Worm (Caenorhabditis elegans) whole organism, L4 larva: Measurements from ENCODE around the gene H04D03.2.
"Not testable (repeated sequence)": the region's sequence is repeated elsewhere in the genome, so short reads cannot be mapped to it uniquely, and the experiment has no call there.

Experiments
- F37D6.2 ChIP-seq: sonication (generic microtip); optimal IDR thresholded peaks from 2 replicates; lab custom pipeline; 2016; ENCODE audit warnings: mild to moderate bottlenecking, missing genetic modification characterization, missing compliant biosample characterization
- F49E8.2 ChIP-seq: sonication (generic microtip); optimal IDR thresholded peaks from 2 replicates; lab custom pipeline; 2016; ENCODE audit warnings: missing compliant biosample characterization, mild to moderate bottlenecking, missing genetic modification characterization, borderline replicate concordance
- Y5F2A.4 ChIP-seq: fragments of 200-800 bp; sonication (Bioruptor generic); optimal IDR thresholded peaks from 2 replicates; lab custom pipeline; 2018; ENCODE audit warnings: mild to moderate bottlenecking, missing genetic modification characterization, missing compliant biosample characterization
- ZK337.2 ChIP-seq: fragments of 200-800 bp; sonication (Bioruptor generic); IDR thresholded peaks from 2 replicates; pipeline ENCODE4 v1.3.6; 2022; ENCODE audit warnings: missing genetic modification reagents, missing genetic modification characterization, missing compliant biosample characterization
- aly-2 ChIP-seq: sonication (generic microtip); optimal IDR thresholded peaks from 2 replicates; lab custom pipeline; 2018; ENCODE audit warnings: missing biosample characterization, missing genetic modification characterization
- arid-1 ChIP-seq: fragments of 200-800 bp; sonication (Bioruptor generic); conservative IDR thresholded peaks from 2 replicates; pipeline ENCODE4 v1.3.6; 2022; ENCODE audit warnings: missing genetic modification reagents, missing genetic modification characterization, missing compliant biosample characterization
- ceh-20 ChIP-seq: fragments of 200-800 bp; sonication (Bioruptor generic); IDR thresholded peaks from 2 replicates; pipeline ENCODE4 v1.3.6; 2022; ENCODE audit warnings: missing genetic modification reagents, missing genetic modification characterization, missing compliant biosample characterization
- ceh-28 ChIP-seq: fragments of 150-350 bp; optimal IDR thresholded peaks from 2 replicates; lab custom pipeline; 2014; ENCODE audit warnings: missing biosample characterization, missing genetic modification reagents, missing genetic modification characterization
- ceh-44 ChIP-seq: fragments of 200-800 bp; sonication (Bioruptor generic); IDR thresholded peaks from 2 replicates; pipeline ENCODE4 v1.3.6; 2022; ENCODE audit warnings: missing genetic modification reagents, missing genetic modification characterization, missing compliant biosample characterization
- ceh-82 ChIP-seq: sonication (generic microtip); optimal IDR thresholded peaks from 2 replicates; lab custom pipeline; 2017; ENCODE audit warnings: missing biosample characterization, missing genetic modification characterization
- ces-1 ChIP-seq: fragments of 150-350 bp; sonication (generic microtip); optimal IDR thresholded peaks from 4 replicates; lab custom pipeline; 2014; ENCODE audit warnings: missing biosample characterization, missing genetic modification reagents, missing genetic modification characterization
- cey-2 ChIP-seq: sonication (generic microtip); optimal IDR thresholded peaks from 3 replicates; lab custom pipeline; 2017; ENCODE audit warnings: missing genetic modification characterization, mild to moderate bottlenecking, missing compliant biosample characterization, antibody characterized with exemption, borderline replicate concordance; ENCODE audit not compliant: insufficient read depth
- ctbp-1 ChIP-seq: fragments of 200-800 bp; sonication (Bioruptor generic); IDR thresholded peaks from 2 replicates; pipeline ENCODE4 v1.3.6; 2022; ENCODE audit warnings: missing genetic modification reagents, missing genetic modification characterization, missing compliant biosample characterization
- daf-12 ChIP-seq: fragments of 150-350 bp; optimal IDR thresholded peaks from 2 replicates; lab custom pipeline; 2014; ENCODE audit warnings: missing biosample characterization, missing genetic modification reagents, missing genetic modification characterization
- daf-19 ChIP-seq: fragments of 200-800 bp; sonication (Bioruptor generic); conservative IDR thresholded peaks from 2 replicates; pipeline ENCODE4 v1.3.6; 2022; ENCODE audit warnings: missing genetic modification characterization, missing compliant biosample characterization
- dmd-6 ChIP-seq: fragments of 200-800 bp; sonication (Bioruptor generic); IDR thresholded peaks from 2 replicates; pipeline ENCODE4 v1.3.6; 2022; ENCODE audit warnings: missing genetic modification reagents, missing genetic modification characterization, missing compliant biosample characterization
- dve-1 ChIP-seq: sonication (generic microtip); optimal IDR thresholded peaks from 2 replicates; lab custom pipeline; 2017; ENCODE audit warnings: antibody characterized with exemption, mild to moderate bottlenecking, missing genetic modification characterization, missing compliant biosample characterization; ENCODE audit not compliant: insufficient read depth
- fkh-10 ChIP-seq: fragments of 150-350 bp; optimal IDR thresholded peaks from 2 replicates; lab custom pipeline; 2014; ENCODE audit warnings: missing biosample characterization, missing genetic modification reagents, missing genetic modification characterization
- fos-1 ChIP-seq: fragments of 150-350 bp; optimal IDR thresholded peaks from 2 replicates; lab custom pipeline; 2014; ENCODE audit warnings: missing biosample characterization, missing genetic modification characterization
- gei-8 ChIP-seq: fragments of 200-800 bp; sonication (Bioruptor generic); optimal IDR thresholded peaks from 2 replicates; lab custom pipeline; 2018; ENCODE audit warnings: mild to moderate bottlenecking, missing genetic modification characterization, missing compliant biosample characterization
- hlh-30 ChIP-seq: sonication (generic microtip); optimal IDR thresholded peaks from 2 replicates; lab custom pipeline; 2017; ENCODE audit warnings: antibody characterized with exemption, mild to moderate bottlenecking, missing genetic modification characterization, missing compliant biosample characterization; ENCODE audit not compliant: insufficient read depth
- jun-1 ChIP-seq: fragments of 150-350 bp; optimal IDR thresholded peaks from 2 replicates; lab custom pipeline; 2014; ENCODE audit warnings: missing biosample characterization, missing genetic modification reagents, missing genetic modification characterization
- lin-1 ChIP-seq: fragments of 200-800 bp; sonication (Bioruptor generic); IDR thresholded peaks from 2 replicates; pipeline ENCODE4 v1.3.6; 2022; ENCODE audit warnings: missing genetic modification reagents, missing genetic modification characterization, missing compliant biosample characterization
- lin-13 ChIP-seq: fragments of 150-350 bp; optimal IDR thresholded peaks from 2 replicates; lab custom pipeline; 2014; ENCODE audit warnings: missing biosample characterization, missing genetic modification reagents, missing genetic modification characterization
- lin-29 ChIP-seq: fragments of 200-800 bp; sonication (Bioruptor generic); IDR thresholded peaks from 2 replicates; pipeline ENCODE4 v1.3.6; 2022; ENCODE audit warnings: missing genetic modification reagents, missing genetic modification characterization, missing compliant biosample characterization
- lin-38 ChIP-seq: fragments of 200-800 bp; sonication (Bioruptor generic); IDR thresholded peaks from 2 replicates; pipeline ENCODE4 v1.3.6; 2022; ENCODE audit warnings: missing genetic modification reagents, missing genetic modification characterization, missing compliant biosample characterization
- lir-3 ChIP-seq: sonication (generic microtip); optimal IDR thresholded peaks from 2 replicates; lab custom pipeline; 2016; ENCODE audit warnings: mild to moderate bottlenecking, missing genetic modification characterization, missing compliant biosample characterization
- madf-9 ChIP-seq: fragments of 200-800 bp; sonication (Bioruptor generic); conservative IDR thresholded peaks from 2 replicates; pipeline ENCODE4 v1.3.6; 2022; ENCODE audit warnings: missing genetic modification reagents, missing genetic modification characterization, missing compliant biosample characterization
- mdl-1 ChIP-seq, 2 experiments: fragments of 150-350 bp in 1 of 2; sonication (generic microtip) in 1 of 2; optimal IDR thresholded peaks; 2 replicates each; lab custom pipeline; 2014 to 2017; ENCODE audit warnings: missing biosample characterization in 2 of 2, missing genetic modification characterization in 2 of 2
- mep-1 ChIP-seq: fragments of 150-350 bp; sonication (generic microtip); optimal IDR thresholded peaks from 3 replicates; lab custom pipeline; 2014; ENCODE audit warnings: missing biosample characterization, missing genetic modification characterization
- nhr-28 ChIP-seq: fragments of 150-350 bp; optimal IDR thresholded peaks from 2 replicates; lab custom pipeline; 2014; ENCODE audit warnings: missing biosample characterization, missing genetic modification characterization
- nhr-76 ChIP-seq: fragments of 150-350 bp; optimal IDR thresholded peaks from 2 replicates; lab custom pipeline; 2014; ENCODE audit warnings: missing biosample characterization, missing genetic modification characterization
- pqm-1 ChIP-seq: sonication (generic microtip); optimal IDR thresholded peaks from 2 replicates; lab custom pipeline; 2017; ENCODE audit warnings: missing biosample characterization, missing genetic modification characterization
- snpc-4 ChIP-seq: fragments of 150-350 bp; optimal IDR thresholded peaks from 2 replicates; lab custom pipeline; 2014; ENCODE audit warnings: missing biosample characterization, missing genetic modification characterization
- unc-130 ChIP-seq: sonication (generic microtip); optimal IDR thresholded peaks from 2 replicates; lab custom pipeline; 2016; ENCODE audit warnings: missing genetic modification reagents, missing genetic modification characterization, missing compliant biosample characterization
- unc-39 ChIP-seq: sonication (generic microtip); optimal IDR thresholded peaks from 2 replicates; lab custom pipeline; 2017; ENCODE audit warnings: missing biosample characterization, missing genetic modification characterization
- unc-62 ChIP-seq, 3 experiments: fragments of 150-350 bp in 1 of 3; sonication (generic microtip); optimal IDR thresholded peaks in 2 of 3; peaks in 1 of 3; 1 replicate in 1 of 3; 2 replicates in 2 of 3; lab custom pipeline; 2014 to 2017; ENCODE audit warnings: missing biosample characterization in 3 of 3, missing genetic modification characterization in 3 of 3, missing genetic modification reagents in 3 of 3, missing genotype in 1 of 3
- zip-11 ChIP-seq: fragments of 200-800 bp; sonication (Bioruptor generic); IDR thresholded peaks from 2 replicates; pipeline ENCODE4 v1.3.6; 2022; ENCODE audit warnings: missing genetic modification characterization, missing compliant biosample characterization

The H04D03.2 gene

ce11 chrIII:10460427-10461163 lies 18.4 kb upstream of the H04D03.2 start, which contains the start of gene ecps-1 (continued):
- TF ChIP-seq lin-29 (GFP tag; lab: Robert Waterston, UW), result no peak
- TF ChIP-seq aly-2 (tag; lab: Kevin White, UChicago), result no peak
- no peak for TF ChIP-seq gei-8
- TF ChIP-seq unc-39 (tag; lab: Kevin White, UChicago), result no peak
- no peak for TF ChIP-seq ceh-28
- TF ChIP-seq daf-12 (tag; lab: Kevin White, UChicago), result no peak
- TF ChIP-seq hlh-30 (tag; lab: Kevin White, UChicago), result no peak
- no peak for TF ChIP-seq cey-2 (tag; lab: Kevin White, UChicago)
- TF ChIP-seq ceh-20 (GFP tag; lab: Robert Waterston, UW), result peak; percentile 70; the same call in 1 of the 2 replicates

- TF ChIP-seq lin-1 (GFP tag; lab: Robert Waterston, UW), result no peak
- TF ChIP-seq jun-1 (tag; lab: Kevin White, UChicago), result no peak
- no peak for TF ChIP-seq cey-2 (tag; lab: Kevin White, UChicago)
- TF ChIP-seq fos-1, result no peak
- no peak for TF ChIP-seq nhr-28
Measured at ce11 chrIII:10451012-10451411, 8.8 kb upstream of the H04D03.2 start, which contains the start of gene H04D03.4. TSS of gene H04D03.4 (minus strand) at chrIII:10451112.

- no peak for TF ChIP-seq ctbp-1 (GFP tag; lab: Robert Waterston, UW)
- no peak for TF ChIP-seq ceh-82 (tag; lab: Kevin White, UChicago)
- TF ChIP-seq nhr-76 (tag; lab: Kevin White, UChicago), result no peak
- TF ChIP-seq daf-12 (tag; lab: Kevin White, UChicago), result no peak
- TF ChIP-seq Y5F2A.4, result no peak
- no peak for TF ChIP-seq snpc-4 (tag; lab: Kevin White, UChicago)
- no peak for TF ChIP-seq lin-38 (GFP tag; lab: Robert Waterston, UW)
- no peak for TF ChIP-seq daf-19 (GFP tag; lab: Robert Waterston, UW)
- TF ChIP-seq ceh-20 (GFP tag; lab: Robert Waterston, UW), result no peak
- no peak for TF ChIP-seq ZK337.2
- no peak for TF ChIP-seq unc-39 (tag; lab: Kevin White, UChicago)
- TF ChIP-seq pqm-1 (tag; lab: Kevin White, UChicago), result no peak
- TF ChIP-seq zip-11 (GFP tag; lab: Robert Waterston, UW), result no peak
- no peak for TF ChIP-seq dve-1 (tag; lab: Kevin White, UChicago)
- no peak for TF ChIP-seq gei-8
- TF ChIP-seq lir-3 (tag; lab: Kevin White, UChicago), result no peak
Measured at ce11 chrIII:10446730-10447129, 4.5 kb upstream of the H04D03.2 start, which contains the start of gene H04D03.7. TSS of gene H04D03.7 (minus strand) at chrIII:10446830.

- TF ChIP-seq mdl-1 (tag; optimal IDR thresholded peaks at IDR 0.05; lab: Kevin White, UChicago); nhr-76 (tag; lab: Kevin White, UChicago); aly-2 (tag; lab: Kevin White, UChicago): not testable (repeated sequence)
Measured at ce11 chrIII:10438780-10439179, 3.4 kb downstream of the H04D03.2 start, which contains the start of gene H04D03.6. TSS of gene H04D03.6 (minus strand) at chrIII:10438880.

DNA sequence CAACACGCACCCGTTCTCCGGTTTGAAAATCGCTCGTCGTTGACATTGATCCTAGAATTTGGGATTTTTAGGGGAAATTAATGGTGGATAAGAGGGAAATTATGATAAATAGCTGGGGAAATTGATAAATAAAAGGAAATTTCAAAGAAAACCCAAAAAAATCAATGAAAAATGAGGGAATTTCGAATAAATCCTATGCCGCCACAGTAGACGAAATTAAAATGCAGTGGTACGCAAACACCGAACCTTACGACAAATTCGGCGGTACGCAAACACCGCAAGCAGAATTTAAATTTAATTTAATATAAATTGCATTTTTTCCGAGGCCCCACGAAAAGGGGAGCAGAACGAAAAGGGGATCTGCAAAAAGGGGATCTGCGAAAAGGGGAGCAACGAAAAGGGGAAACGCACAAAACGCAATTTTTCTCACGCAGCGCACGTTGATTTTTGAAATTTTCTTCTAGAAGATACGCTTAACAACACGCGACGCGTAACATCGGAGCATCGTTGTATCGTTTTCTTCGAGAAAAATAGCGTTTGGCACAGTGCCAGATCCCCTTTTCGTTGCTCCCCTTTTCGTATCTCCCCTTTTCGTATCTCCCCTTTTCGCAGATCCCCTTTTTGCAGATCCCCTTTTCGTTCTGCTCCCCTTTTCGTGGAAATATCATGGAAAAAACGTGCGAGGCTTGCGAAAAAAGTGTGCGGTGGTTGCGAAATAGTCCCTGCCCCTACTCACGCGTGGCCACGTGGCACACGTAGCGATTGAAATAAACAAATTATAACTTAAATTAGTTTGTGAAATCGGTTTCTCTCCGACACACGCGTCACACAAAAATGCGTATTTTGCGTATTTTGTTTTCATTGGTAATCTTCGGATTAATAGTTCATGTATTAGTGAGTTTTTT lies 6.0 kb downstream of the H04D03.2 start, which contains the start of the genes smrd-1 and enu-3.1:
TSS of gene smrd-1 (minus strand) at position 51 of the 905 bp plus-strand sequence.
TSS of gene enu-3.1 (plus strand) at position 339 of the 905 bp plus-strand sequence.
- TF ChIP-seq dmd-6 (GFP tag; lab: Robert Waterston, UW) (peak; percentile 47), lin-13 (GFP tag; lab: Kevin White, UChicago) (peak; percentile 4), ceh-44 (GFP tag; lab: Robert Waterston, UW) (peak; percentile 83), mep-1 (tag; lab: Kevin White, UChicago) (peak; percentile 65), madf-9 (GFP tag; lab: Robert Waterston, UW) (peak; percentile 70), F49E8.2 (tag; lab: Kevin White, UChicago) (peak; percentile 17), hlh-30 (tag; lab: Kevin White, UChicago) (peak; percentile 39), fkh-10 (GFP tag; lab: Kevin White, UChicago) (peak; percentile 8), ces-1 (peak; percentile 94), F37D6.2 (tag; lab: Kevin White, UChicago) (peak; percentile 82), arid-1 (GFP tag; lab: Robert Waterston, UW) (peak; percentile 66; the same call in 1 of the 2 replicates), unc-130 (GFP tag; lab: Kevin White, UChicago) (peak; percentile 49), unc-62 (GFP tag; optimal IDR thresholded peaks at IDR 0.05 in 1 of 2; lab: Kevin White, UChicago) (peak in 1 of 2 experiments; percentile 17)
- not testable (repeated sequence) for TF ChIP-seq unc-62 (tag; optimal IDR thresholded peaks at IDR 0.05; lab: Kevin White, UChicago)
